Worm (Caenorhabditis elegans) whole organism, L4 larva: Measurements from ENCODE around the gene flp-3.

Source experiments
- R02D3.7 ChIP-seq: fragments of 150-350 bp; sonication (generic microtip); optimal IDR thresholded peaks from 3 replicates; lab custom pipeline; 2014; ENCODE audit warnings: missing biosample characterization, missing genetic modification characterization
- T20F7.1 ChIP-seq: fragments of 200-800 bp; sonication (Bioruptor generic); optimal IDR thresholded peaks from 2 replicates; lab custom pipeline; 2018; ENCODE audit warnings: mild to moderate bottlenecking, missing genetic modification characterization, missing compliant biosample characterization
- T26A8.4 ChIP-seq: fragments of 200-800 bp; sonication (Bioruptor generic); IDR thresholded peaks from 2 replicates; pipeline ENCODE4 v1.3.6; 2022; ENCODE audit warnings: missing genetic modification characterization, missing compliant biosample characterization
- Y105C5A.15 ChIP-seq: fragments of 200-800 bp; sonication (Bioruptor generic); IDR thresholded peaks from 2 replicates; pipeline ENCODE4 v1.3.6; 2022; ENCODE audit warnings: missing genetic modification characterization, missing compliant biosample characterization
- Y75B8A.6 ChIP-seq: fragments of 200-800 bp; sonication (Bioruptor generic); IDR thresholded peaks from 2 replicates; pipeline ENCODE4 v1.3.6; 2022; ENCODE audit warnings: missing genetic modification reagents, missing genetic modification characterization, missing compliant biosample characterization
- aly-2 ChIP-seq: sonication (generic microtip); optimal IDR thresholded peaks from 2 replicates; lab custom pipeline; 2018; ENCODE audit warnings: missing biosample characterization, missing genetic modification characterization
- arid-1 ChIP-seq: fragments of 200-800 bp; sonication (Bioruptor generic); conservative IDR thresholded peaks from 2 replicates; pipeline ENCODE4 v1.3.6; 2022; ENCODE audit warnings: missing genetic modification reagents, missing genetic modification characterization, missing compliant biosample characterization
- ceh-32 ChIP-seq: sonication (generic microtip); optimal IDR thresholded peaks from 2 replicates; lab custom pipeline; 2016; ENCODE audit warnings: mild to moderate bottlenecking, missing genetic modification characterization, missing compliant biosample characterization; ENCODE audit not compliant: poor library complexity
- ceh-62 ChIP-seq: sonication (generic microtip); optimal IDR thresholded peaks from 2 replicates; lab custom pipeline; 2017; ENCODE audit warnings: missing biosample characterization, missing genetic modification characterization
- ces-1 ChIP-seq: fragments of 150-350 bp; sonication (generic microtip); optimal IDR thresholded peaks from 4 replicates; lab custom pipeline; 2014; ENCODE audit warnings: missing biosample characterization, missing genetic modification reagents, missing genetic modification characterization
- ctbp-1 ChIP-seq: fragments of 200-800 bp; sonication (Bioruptor generic); IDR thresholded peaks from 2 replicates; pipeline ENCODE4 v1.3.6; 2022; ENCODE audit warnings: missing genetic modification reagents, missing genetic modification characterization, missing compliant biosample characterization
- daf-19 ChIP-seq: fragments of 200-800 bp; sonication (Bioruptor generic); conservative IDR thresholded peaks from 2 replicates; pipeline ENCODE4 v1.3.6; 2022; ENCODE audit warnings: missing genetic modification characterization, missing compliant biosample characterization
- daf-8 ChIP-seq: fragments of 200-800 bp; sonication (Bioruptor generic); IDR thresholded peaks from 2 replicates; pipeline ENCODE4 v1.3.6; 2022; ENCODE audit warnings: missing genetic modification characterization, missing compliant biosample characterization
- dmd-6 ChIP-seq: fragments of 200-800 bp; sonication (Bioruptor generic); IDR thresholded peaks from 2 replicates; pipeline ENCODE4 v1.3.6; 2022; ENCODE audit warnings: missing genetic modification reagents, missing genetic modification characterization, missing compliant biosample characterization
- dpl-1 ChIP-seq: fragments of 150-350 bp; optimal IDR thresholded peaks from 2 replicates; lab custom pipeline; 2014; ENCODE audit warnings: missing biosample characterization, missing genetic modification reagents, missing genetic modification characterization
- duxl-1 ChIP-seq: sonication (generic microtip); optimal IDR thresholded peaks from 2 replicates; lab custom pipeline; 2016; ENCODE audit warnings: mild to moderate bottlenecking, missing genetic modification characterization, moderate library complexity, missing compliant biosample characterization; ENCODE audit not compliant: poor library complexity
- dve-1 ChIP-seq: sonication (generic microtip); optimal IDR thresholded peaks from 2 replicates; lab custom pipeline; 2017; ENCODE audit warnings: antibody characterized with exemption, mild to moderate bottlenecking, missing genetic modification characterization, missing compliant biosample characterization; ENCODE audit not compliant: insufficient read depth
- egl-27 ChIP-seq: sonication (generic microtip); optimal IDR thresholded peaks from 3 replicates; lab custom pipeline; 2017; ENCODE audit warnings: missing biosample characterization, missing genetic modification reagents, missing genetic modification characterization
- fos-1 ChIP-seq: fragments of 150-350 bp; optimal IDR thresholded peaks from 2 replicates; lab custom pipeline; 2014; ENCODE audit warnings: missing biosample characterization, missing genetic modification characterization
- hif-1 ChIP-seq, 2 experiments: sonication (generic microtip); optimal IDR thresholded peaks; 2 replicates each; lab custom pipeline; 2016 to 2017; ENCODE audit warnings: missing compliant biosample characterization in 2 of 2, missing genetic modification characterization in 2 of 2, missing genetic modification reagents in 2 of 2, missing genotype in 2 of 2, mild to moderate bottlenecking in 1 of 2
- hlh-11 ChIP-seq: fragments of 200-800 bp; sonication (Bioruptor generic); optimal IDR thresholded peaks from 2 replicates; lab custom pipeline; 2018; ENCODE audit warnings: mild to moderate bottlenecking, missing genetic modification characterization, missing compliant biosample characterization
- hlh-30 ChIP-seq: sonication (generic microtip); optimal IDR thresholded peaks from 2 replicates; lab custom pipeline; 2017; ENCODE audit warnings: antibody characterized with exemption, mild to moderate bottlenecking, missing genetic modification characterization, missing compliant biosample characterization; ENCODE audit not compliant: insufficient read depth
- hmg-1.1 ChIP-seq: fragments of 200-800 bp; sonication (Bioruptor generic); IDR thresholded peaks from 2 replicates; pipeline ENCODE4 v1.3.6; 2022; ENCODE audit warnings: missing genetic modification reagents, missing genetic modification characterization, missing compliant biosample characterization
- jun-1 ChIP-seq: fragments of 150-350 bp; optimal IDR thresholded peaks from 2 replicates; lab custom pipeline; 2014; ENCODE audit warnings: missing biosample characterization, missing genetic modification reagents, missing genetic modification characterization
- lin-29 ChIP-seq: fragments of 200-800 bp; sonication (Bioruptor generic); IDR thresholded peaks from 2 replicates; pipeline ENCODE4 v1.3.6; 2022; ENCODE audit warnings: missing genetic modification reagents, missing genetic modification characterization, missing compliant biosample characterization
- lin-39 ChIP-seq: fragments of 150-350 bp; optimal IDR thresholded peaks from 2 replicates; lab custom pipeline; 2014; ENCODE audit warnings: missing biosample characterization, missing genetic modification reagents, missing genetic modification characterization
- lir-3 ChIP-seq: sonication (generic microtip); optimal IDR thresholded peaks from 2 replicates; lab custom pipeline; 2016; ENCODE audit warnings: mild to moderate bottlenecking, missing genetic modification characterization, missing compliant biosample characterization
- lsy-2 ChIP-seq, 2 experiments: fragments of 150-350 bp in 1 of 2; sonication (generic microtip) in 1 of 2; optimal IDR thresholded peaks; 2 replicates each; lab custom pipeline; 2014 to 2017; ENCODE audit warnings: missing biosample characterization in 2 of 2, missing genetic modification characterization in 2 of 2
- madf-9 ChIP-seq: fragments of 200-800 bp; sonication (Bioruptor generic); conservative IDR thresholded peaks from 2 replicates; pipeline ENCODE4 v1.3.6; 2022; ENCODE audit warnings: missing genetic modification reagents, missing genetic modification characterization, missing compliant biosample characterization
- mep-1 ChIP-seq: fragments of 150-350 bp; sonication (generic microtip); optimal IDR thresholded peaks from 3 replicates; lab custom pipeline; 2014; ENCODE audit warnings: missing biosample characterization, missing genetic modification characterization
- mxl-2 ChIP-seq: fragments of 200-800 bp; sonication (Bioruptor generic); conservative IDR thresholded peaks from 2 replicates; pipeline ENCODE4 v1.3.6; 2022; ENCODE audit warnings: missing genetic modification reagents, missing genetic modification characterization, missing compliant biosample characterization
- nhr-10 ChIP-seq: fragments of 150-350 bp; optimal IDR thresholded peaks from 2 replicates; lab custom pipeline; 2014; ENCODE audit warnings: missing biosample characterization, missing genetic modification characterization
- nhr-111 ChIP-seq: fragments of 200-800 bp; sonication (Bioruptor generic); optimal IDR thresholded peaks from 2 replicates; lab custom pipeline; 2018; ENCODE audit warnings: mild to moderate bottlenecking, missing genetic modification characterization, missing compliant biosample characterization
- nhr-28 ChIP-seq: fragments of 150-350 bp; optimal IDR thresholded peaks from 2 replicates; lab custom pipeline; 2014; ENCODE audit warnings: missing biosample characterization, missing genetic modification characterization
- nhr-48 ChIP-seq: sonication (generic microtip); optimal IDR thresholded peaks from 2 replicates; lab custom pipeline; 2016; ENCODE audit warnings: mild to moderate bottlenecking, missing genetic modification characterization, missing compliant biosample characterization
- nhr-6 ChIP-seq: fragments of 150-350 bp; optimal IDR thresholded peaks from 2 replicates; lab custom pipeline; 2014; ENCODE audit warnings: missing biosample characterization, missing genetic modification characterization
- pha-4 ChIP-seq, 2 experiments: fragments of 150-350 bp in 1 of 2; fragments of 200-800 bp in 1 of 2; sonication (Bioruptor generic) in 1 of 2; IDR thresholded peaks in 1 of 2; optimal IDR thresholded peaks in 1 of 2; 2 replicates each; pipeline versions ENCODE4 v1.3.6 to Lab custom; 2014 to 2022; ENCODE audit warnings: missing genetic modification characterization in 2 of 2, missing genetic modification reagents in 2 of 2, missing biosample characterization in 1 of 2, missing compliant biosample characterization in 1 of 2
- php-3 ChIP-seq: fragments of 200-800 bp; sonication (Bioruptor generic); IDR thresholded peaks from 2 replicates; pipeline ENCODE4 v1.3.6; 2022; ENCODE audit warnings: missing genetic modification reagents, missing genetic modification characterization, missing compliant biosample characterization
- pqm-1 ChIP-seq: sonication (generic microtip); optimal IDR thresholded peaks from 2 replicates; lab custom pipeline; 2017; ENCODE audit warnings: missing biosample characterization, missing genetic modification characterization
- sdz-12 ChIP-seq: fragments of 200-800 bp; sonication (Bioruptor generic); optimal IDR thresholded peaks from 2 replicates; lab custom pipeline; 2018; ENCODE audit warnings: mild to moderate bottlenecking, missing genetic modification characterization, missing compliant biosample characterization
- set-16 ChIP-seq: fragments of 200-800 bp; sonication (Bioruptor generic); IDR thresholded peaks from 2 replicates; pipeline ENCODE4 v1.3.6; 2022; ENCODE audit warnings: missing genetic modification reagents, missing genetic modification characterization, missing compliant biosample characterization
- skn-1 ChIP-seq: fragments of 150-350 bp; optimal IDR thresholded peaks from 2 replicates; lab custom pipeline; 2014; ENCODE audit warnings: missing biosample characterization, missing genetic modification characterization
- spr-1 ChIP-seq: sonication (generic microtip); optimal IDR thresholded peaks from 2 replicates; lab custom pipeline; 2016; ENCODE audit warnings: mild to moderate bottlenecking, missing genetic modification characterization, missing compliant biosample characterization
- tra-1 ChIP-seq: fragments of 200-800 bp; sonication (Bioruptor generic); IDR thresholded peaks from 2 replicates; pipeline ENCODE4 v1.3.6; 2022; ENCODE audit warnings: missing genetic modification reagents, missing genetic modification characterization, missing compliant biosample characterization
- unc-39 ChIP-seq: sonication (generic microtip); optimal IDR thresholded peaks from 2 replicates; lab custom pipeline; 2017; ENCODE audit warnings: missing biosample characterization, missing genetic modification characterization
- unc-62 ChIP-seq, 3 experiments: fragments of 150-350 bp in 1 of 3; sonication (generic microtip); optimal IDR thresholded peaks in 2 of 3; peaks in 1 of 3; 1 replicate in 1 of 3; 2 replicates in 2 of 3; lab custom pipeline; 2014 to 2017; ENCODE audit warnings: missing biosample characterization in 3 of 3, missing genetic modification characterization in 3 of 3, missing genetic modification reagents in 3 of 3, missing genotype in 1 of 3
- vab-7 ChIP-seq: fragments of 200-800 bp; sonication (Bioruptor generic); IDR thresholded peaks from 2 replicates; pipeline ENCODE4 v1.3.6; 2022; ENCODE audit warnings: missing genetic modification reagents, missing genetic modification characterization, missing compliant biosample characterization
- zfp-2 ChIP-seq: sonication (generic microtip); optimal IDR thresholded peaks from 2 replicates; lab custom pipeline; 2016; ENCODE audit warnings: mild to moderate bottlenecking, missing genetic modification characterization, missing compliant biosample characterization
- ztf-11 ChIP-seq: fragments of 150-350 bp; optimal IDR thresholded peaks from 2 replicates; lab custom pipeline; 2014; ENCODE audit warnings: missing biosample characterization, missing genetic modification characterization

flp-3 gene

DNA sequence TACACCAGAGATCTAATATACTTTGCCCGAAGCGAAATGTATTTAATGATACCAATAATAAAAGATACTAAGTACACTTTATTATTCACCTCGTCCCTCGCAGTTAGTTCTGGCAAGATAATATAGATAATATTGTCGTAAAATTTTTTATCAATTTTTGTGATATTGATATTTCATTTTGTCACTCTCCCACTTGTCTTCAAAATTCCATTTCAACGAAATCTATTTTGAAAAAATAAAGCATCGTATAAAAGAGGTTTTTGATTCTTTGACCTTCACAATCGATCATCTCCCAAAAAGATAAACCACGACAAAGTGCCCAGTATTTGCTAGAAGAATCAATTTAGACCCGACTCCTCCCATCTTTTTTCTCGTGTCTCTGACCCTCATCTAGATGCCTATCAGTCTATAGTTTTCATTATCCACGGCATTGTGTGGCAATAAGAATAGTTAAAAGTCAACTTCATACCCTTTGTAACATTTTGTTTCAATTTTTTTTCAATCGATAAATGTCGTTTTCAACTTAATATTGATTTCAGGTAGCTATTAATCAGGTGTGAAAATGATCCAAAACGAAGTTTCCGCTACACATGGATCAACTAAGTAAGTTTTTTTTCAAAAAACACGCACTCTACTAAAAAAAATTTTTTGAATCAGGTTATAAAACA lies 38.9 kb downstream of the flp-3 start, which contains the start of gene cbs-1 (continued):
- TF ChIP-seq R02D3.7 (tag; lab: Kevin White, UChicago) (no peak), lsy-2 (tag; optimal IDR thresholded peaks at IDR 0.05; lab: Kevin White, UChicago) (no peak), nhr-28 (tag; lab: Kevin White, UChicago) (peak; percentile 5), zfp-2 (no peak), mep-1 (tag; lab: Kevin White, UChicago) (no peak), hlh-11 (peak; percentile 29), fos-1 (tag; lab: Kevin White, UChicago) (no peak), T26A8.4 (no peak), php-3 (GFP tag; lab: Robert Waterston, UW) (peak; percentile 89), ceh-62 (tag; lab: Kevin White, UChicago) (no peak), set-16 (GFP tag; lab: Robert Waterston, UW) (no peak), Y75B8A.6 (GFP tag; lab: Robert Waterston, UW) (no peak), daf-19 (GFP tag; lab: Robert Waterston, UW) (no peak), vab-7 (GFP tag; lab: Robert Waterston, UW) (no peak), aly-2 (no peak), arid-1 (GFP tag; lab: Robert Waterston, UW) (no peak), ztf-11 (tag; lab: Kevin White, UChicago) (no peak), madf-9 (GFP tag; lab: Robert Waterston, UW) (no peak), lin-39 (tag; lab: Kevin White, UChicago) (no peak), jun-1 (no peak), spr-1 (tag; lab: Kevin White, UChicago) (no peak), T20F7.1 (no peak), daf-8 (GFP tag; lab: Robert Waterston, UW) (no peak), ces-1 (no peak), dmd-6 (GFP tag; lab: Robert Waterston, UW) (peak; percentile 15; the same call in 1 of the 2 replicates), lir-3 (no peak), nhr-6 (tag; lab: Kevin White, UChicago) (no peak), ctbp-1 (GFP tag; lab: Robert Waterston, UW) (no peak), dpl-1 (GFP tag; lab: Kevin White, UChicago) (no peak), dve-1 (tag; lab: Kevin White, UChicago) (peak; percentile 76), tra-1 (GFP tag; lab: Robert Waterston, UW) (no peak), pqm-1 (no peak), nhr-10 (tag; lab: Kevin White, UChicago) (no peak), unc-39 (tag; lab: Kevin White, UChicago) (no peak), lin-29 (GFP tag; lab: Robert Waterston, UW) (no peak), duxl-1 (tag; lab: Kevin White, UChicago) (no peak)

DNA sequence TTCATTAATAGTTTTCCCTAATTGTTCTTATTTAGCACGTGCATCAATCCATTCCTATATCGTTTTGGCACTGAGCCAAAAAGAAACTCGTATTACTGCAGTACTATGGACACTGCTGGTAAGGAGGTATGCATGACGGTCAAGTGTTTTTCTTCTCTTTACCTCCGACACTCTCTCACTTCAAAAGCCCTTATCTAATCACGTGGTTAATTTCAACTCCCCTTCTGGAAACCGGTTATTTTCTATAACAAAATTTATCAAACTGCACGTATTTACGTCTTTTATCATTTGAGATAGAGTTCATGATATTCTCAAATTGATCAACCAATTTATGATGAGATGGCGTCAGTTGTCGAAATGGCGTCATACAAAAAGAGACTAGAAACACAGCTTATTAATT lies 41.1 kb downstream of the flp-3 start:
- TF ChIP-seq hif-1 (tag; optimal IDR thresholded peaks at IDR 0.05; lab: Kevin White, UChicago) (peak; percentile 94 to 98), lin-29 (GFP tag; lab: Robert Waterston, UW) (no peak), sdz-12 (no peak), zfp-2 (no peak), tra-1 (GFP tag; lab: Robert Waterston, UW) (peak; percentile 52; the same call in 1 of the 2 replicates), hmg-1.1 (no peak), aly-2 (no peak), pha-4 (GFP tag; IDR thresholded peaks at IDR 0.05; lab: Robert Waterston, UW) (no peak), pha-4 (tag; optimal IDR thresholded peaks at IDR 0.05; lab: Kevin White, UChicago) (no peak), hlh-30 (tag; lab: Kevin White, UChicago) (peak; percentile 86), unc-62 (GFP tag; optimal IDR thresholded peaks at IDR 0.05 in 1 of 2; lab: Kevin White, UChicago) (peak in 1 of 2 experiments; percentile 88), unc-62 (tag; optimal IDR thresholded peaks at IDR 0.05; lab: Kevin White, UChicago) (no peak), Y105C5A.15 (GFP tag; lab: Robert Waterston, UW) (no peak), nhr-111 (GFP tag; lab: Kevin White, UChicago) (no peak), php-3 (GFP tag; lab: Robert Waterston, UW) (peak; percentile 63), nhr-48 (tag; lab: Kevin White, UChicago) (peak; percentile 87), mxl-2 (0 out of 2 replicates have a peak, but pooled peaks have one; percentile 51), skn-1 (no peak), egl-27 (no peak), ceh-32 (no peak), T20F7.1 (peak; percentile 50)
